Worm (Caenorhabditis elegans) whole organism, late embryonic: ENCODE results near the gene tsp-14.

Source experiments
- C38D4.7 ChIP-seq: fragments of 200-800 bp; sonication (Bioruptor generic); optimal IDR thresholded peaks from 2 replicates; lab custom pipeline; 2018; ENCODE audit warnings: mild to moderate bottlenecking, missing genetic modification characterization, moderate library complexity, missing compliant biosample characterization
- K02D7.2 ChIP-seq: sonication (generic microtip); optimal IDR thresholded peaks from 2 replicates; lab custom pipeline; 2017; ENCODE audit warnings: mild to moderate bottlenecking, missing genetic modification characterization, missing compliant biosample characterization
- T23F11.4 ChIP-seq: fragments of 200-800 bp; sonication (Bioruptor generic); optimal IDR thresholded peaks from 2 replicates; lab custom pipeline; 2018; ENCODE audit warnings: mild to moderate bottlenecking, missing genetic modification characterization, missing compliant biosample characterization
- ahr-1 ChIP-seq: sonication (generic microtip); optimal IDR thresholded peaks from 2 replicates; lab custom pipeline; 2016; ENCODE audit warnings: missing genetic modification characterization, missing compliant biosample characterization
- ceh-14 ChIP-seq: sonication (generic microtip); optimal IDR thresholded peaks from 2 replicates; lab custom pipeline; 2016; ENCODE audit warnings: missing genotype, missing genetic modification characterization, missing compliant biosample characterization
- ceh-18 ChIP-seq: sonication (generic microtip); optimal IDR thresholded peaks from 2 replicates; lab custom pipeline; 2016; ENCODE audit warnings: missing genetic modification characterization, missing compliant biosample characterization
- ceh-19 ChIP-seq: fragments of 200-800 bp; sonication (Bioruptor generic); optimal IDR thresholded peaks from 2 replicates; lab custom pipeline; 2018; ENCODE audit warnings: mild to moderate bottlenecking, missing genetic modification characterization, missing compliant biosample characterization
- ceh-2 ChIP-seq: sonication (generic microtip); optimal IDR thresholded peaks from 2 replicates; lab custom pipeline; 2016; ENCODE audit warnings: missing genotype, missing genetic modification characterization, missing compliant biosample characterization
- ceh-22 ChIP-seq: sonication (generic microtip); optimal IDR thresholded peaks from 2 replicates; lab custom pipeline; 2017; ENCODE audit warnings: missing biosample characterization, missing genetic modification characterization
- ceh-24 ChIP-seq: sonication (generic microtip); optimal IDR thresholded peaks from 2 replicates; lab custom pipeline; 2016; ENCODE audit warnings: mild to moderate bottlenecking, missing genetic modification characterization, missing compliant biosample characterization
- ceh-31 ChIP-seq: sonication (generic microtip); optimal IDR thresholded peaks from 2 replicates; lab custom pipeline; 2016; ENCODE audit warnings: missing genetic modification characterization, missing compliant biosample characterization
- ceh-34 ChIP-seq: sonication (generic microtip); optimal IDR thresholded peaks from 2 replicates; lab custom pipeline; 2016; ENCODE audit warnings: mild to moderate bottlenecking, missing genetic modification characterization, missing compliant biosample characterization
- ceh-48 ChIP-seq: sonication (generic microtip); optimal IDR thresholded peaks from 2 replicates; lab custom pipeline; 2016; ENCODE audit warnings: missing genetic modification characterization, inconsistent platforms, missing compliant biosample characterization
- che-1 ChIP-seq: sonication (generic microtip); optimal IDR thresholded peaks from 2 replicates; lab custom pipeline; 2016; ENCODE audit warnings: mild to moderate bottlenecking, missing genetic modification characterization, missing compliant biosample characterization
- dmd-4 ChIP-seq: sonication (generic microtip); optimal IDR thresholded peaks from 2 replicates; lab custom pipeline; 2016; ENCODE audit warnings: borderline replicate concordance, missing genetic modification characterization, missing compliant biosample characterization
- dve-1 ChIP-seq: sonication (generic microtip); optimal IDR thresholded peaks from 2 replicates; lab custom pipeline; 2017; ENCODE audit warnings: antibody characterized with exemption, mild to moderate bottlenecking, missing genetic modification characterization, missing compliant biosample characterization
- elt-2 ChIP-seq: sonication (generic microtip); optimal IDR thresholded peaks from 2 replicates; lab custom pipeline; 2016; ENCODE audit warnings: missing genetic modification reagents, missing genetic modification characterization, missing compliant biosample characterization
- ets-4 ChIP-seq: sonication (generic microtip); optimal IDR thresholded peaks from 2 replicates; lab custom pipeline; 2016; ENCODE audit warnings: missing genetic modification characterization, missing compliant biosample characterization
- eyg-1 ChIP-seq: sonication (generic microtip); optimal IDR thresholded peaks from 2 replicates; lab custom pipeline; 2016; ENCODE audit warnings: missing genotype, missing genetic modification characterization, missing compliant biosample characterization
- fax-1 ChIP-seq: sonication (generic microtip); optimal IDR thresholded peaks from 2 replicates; lab custom pipeline; 2016; ENCODE audit warnings: missing genotype, missing genetic modification characterization, missing compliant biosample characterization
- fkh-10 ChIP-seq: fragments of 150-350 bp; optimal IDR thresholded peaks from 2 replicates; lab custom pipeline; 2014; ENCODE audit warnings: missing biosample characterization, missing genetic modification reagents, missing genetic modification characterization
- fkh-6 ChIP-seq: sonication (generic microtip); optimal IDR thresholded peaks from 2 replicates; lab custom pipeline; 2016; ENCODE audit warnings: missing genetic modification characterization, missing compliant biosample characterization
- hlh-13 ChIP-seq: fragments of 200-800 bp; sonication (Bioruptor generic); optimal IDR thresholded peaks from 2 replicates; lab custom pipeline; 2018; ENCODE audit warnings: mild to moderate bottlenecking, missing genetic modification characterization, missing compliant biosample characterization
- hlh-15 ChIP-seq: sonication (generic microtip); optimal IDR thresholded peaks from 2 replicates; lab custom pipeline; 2016; ENCODE audit warnings: missing genetic modification characterization, missing compliant biosample characterization
- hlh-6 ChIP-seq: sonication (generic microtip); optimal IDR thresholded peaks from 2 replicates; lab custom pipeline; 2016; ENCODE audit warnings: missing genotype, missing genetic modification characterization, missing compliant biosample characterization
- hlh-8 ChIP-seq: sonication (generic microtip); optimal IDR thresholded peaks from 2 replicates; lab custom pipeline; 2016; ENCODE audit warnings: missing genotype, missing genetic modification characterization, missing compliant biosample characterization
- lim-6 ChIP-seq: sonication (generic microtip); optimal IDR thresholded peaks from 2 replicates; lab custom pipeline; 2016; ENCODE audit warnings: missing genetic modification characterization, missing compliant biosample characterization
- lin-11 ChIP-seq: fragments of 200-800 bp; sonication (Bioruptor generic); optimal IDR thresholded peaks from 2 replicates; lab custom pipeline; 2018; ENCODE audit warnings: mild to moderate bottlenecking, missing genetic modification characterization, missing compliant biosample characterization
- nhr-232 ChIP-seq: sonication (generic microtip); optimal IDR thresholded peaks from 2 replicates; lab custom pipeline; 2016; ENCODE audit warnings: missing genetic modification characterization, missing compliant biosample characterization
- npax-4 ChIP-seq: sonication (generic microtip); optimal IDR thresholded peaks from 2 replicates; lab custom pipeline; 2016; ENCODE audit warnings: missing genetic modification characterization, missing compliant biosample characterization
- pag-3 ChIP-seq: sonication (generic microtip); optimal IDR thresholded peaks from 2 replicates; lab custom pipeline; 2016; ENCODE audit warnings: missing compliant biosample characterization, missing genetic modification characterization, borderline replicate concordance
- pat-9 ChIP-seq: fragments of 200-800 bp; sonication (Bioruptor generic); optimal IDR thresholded peaks from 2 replicates; lab custom pipeline; 2018; ENCODE audit warnings: mild to moderate bottlenecking, missing genetic modification characterization, moderate library complexity, missing compliant biosample characterization
- pax-1 ChIP-seq: fragments of 150-350 bp; optimal IDR thresholded peaks from 2 replicates; lab custom pipeline; 2014; ENCODE audit warnings: missing biosample characterization, missing genetic modification characterization
- pha-2 ChIP-seq: sonication (generic microtip); optimal IDR thresholded peaks from 2 replicates; lab custom pipeline; 2017; ENCODE audit warnings: mild to moderate bottlenecking, missing genetic modification characterization, missing compliant biosample characterization
- pha-4 ChIP-seq: fragments of 150-350 bp; optimal IDR thresholded peaks from 2 replicates; lab custom pipeline; 2018; ENCODE audit warnings: missing biosample characterization, missing genetic modification reagents, missing genetic modification characterization
- pqm-1 ChIP-seq: sonication (generic microtip); optimal IDR thresholded peaks from 2 replicates; lab custom pipeline; 2016; ENCODE audit warnings: missing genetic modification characterization, missing compliant biosample characterization
- pros-1 ChIP-seq: fragments of 150-350 bp; optimal IDR thresholded peaks from 2 replicates; lab custom pipeline; 2014; ENCODE audit warnings: missing biosample characterization, missing genetic modification reagents, missing genetic modification characterization
- ref-2 ChIP-seq: sonication (generic microtip); optimal IDR thresholded peaks from 2 replicates; lab custom pipeline; 2016; ENCODE audit warnings: missing genetic modification characterization, missing compliant biosample characterization
- rnt-1 ChIP-seq: sonication (generic microtip); optimal IDR thresholded peaks from 2 replicates; lab custom pipeline; 2016; ENCODE audit warnings: missing genetic modification characterization, missing compliant biosample characterization
- sdc-2 ChIP-seq: sonication (generic microtip); optimal IDR thresholded peaks from 2 replicates; lab custom pipeline; 2016; ENCODE audit warnings: missing genotype, missing genetic modification characterization, missing compliant biosample characterization
- sox-2 ChIP-seq: fragments of 200-800 bp; sonication (Bioruptor generic); IDR thresholded peaks from 2 replicates; pipeline ENCODE4 v1.3.6; 2022; ENCODE audit warnings: missing genetic modification reagents, missing genetic modification characterization, missing compliant biosample characterization
- syd-9 ChIP-seq: sonication (generic microtip); optimal IDR thresholded peaks from 2 replicates; lab custom pipeline; 2016; ENCODE audit warnings: mild to moderate bottlenecking, missing genetic modification characterization, moderate library complexity, missing compliant biosample characterization
- tbx-2 ChIP-seq: sonication (generic microtip); optimal IDR thresholded peaks from 2 replicates; lab custom pipeline; 2016; ENCODE audit warnings: missing genetic modification characterization, missing compliant biosample characterization
- tbx-7 ChIP-seq: sonication (generic microtip); optimal IDR thresholded peaks from 2 replicates; lab custom pipeline; 2016; ENCODE audit warnings: missing genotype, missing genetic modification characterization, missing compliant biosample characterization
- ttx-3 ChIP-seq: sonication (generic microtip); optimal IDR thresholded peaks from 2 replicates; lab custom pipeline; 2016; ENCODE audit warnings: missing genetic modification reagents, missing genetic modification characterization, missing compliant biosample characterization
- unc-3 ChIP-seq, 2 experiments: fragments of 200-800 bp in 1 of 2; sonication (Bioruptor generic) in 1 of 2; sonication (generic microtip) in 1 of 2; conservative IDR thresholded peaks in 1 of 2; optimal IDR thresholded peaks in 1 of 2; 2 replicates each; pipeline versions ENCODE4 v1.3.6 to Lab custom; 2016 to 2022; ENCODE audit warnings: missing compliant biosample characterization in 2 of 2, missing genetic modification characterization in 2 of 2, missing genetic modification reagents in 1 of 2
- unc-42 ChIP-seq: sonication (generic microtip); optimal IDR thresholded peaks from 2 replicates; lab custom pipeline; 2016; ENCODE audit warnings: missing genotype, missing genetic modification characterization, missing compliant biosample characterization
- unc-55 ChIP-seq: sonication (generic microtip); optimal IDR thresholded peaks from 2 replicates; lab custom pipeline; 2017; ENCODE audit warnings: missing biosample characterization, missing genetic modification reagents, missing genetic modification characterization
- unc-86 ChIP-seq: sonication (generic microtip); optimal IDR thresholded peaks from 2 replicates; lab custom pipeline; 2016; ENCODE audit warnings: missing genetic modification characterization, missing compliant biosample characterization
- zip-5 ChIP-seq: sonication (generic microtip); optimal IDR thresholded peaks from 2 replicates; lab custom pipeline; 2016; ENCODE audit warnings: missing genetic modification characterization, missing compliant biosample characterization
- ztf-16 ChIP-seq: sonication (generic microtip); optimal IDR thresholded peaks from 2 replicates; lab custom pipeline; 2017; ENCODE audit warnings: missing genetic modification characterization, missing compliant biosample characterization

The tsp-14 gene

ce11 chrX:4890159-4890558 is 13.4 kb upstream of the tsp-14 start, which contains the start of gene T07F12.2:
Gene T07F12.2 (plus strand): TSS chrX:4890245.
- TF ChIP-seq unc-86 (tag; lab: Kevin White, UChicago) = no peak
- no peak for TF ChIP-seq fkh-6 (tag; lab: Kevin White, UChicago)
- no peak for TF ChIP-seq hlh-6 (tag; lab: Kevin White, UChicago)
- no peak for TF ChIP-seq ceh-34
- peak; percentile 42 for TF ChIP-seq ceh-14
- TF ChIP-seq lin-11 (tag; lab: Kevin White, UChicago) = no peak
- no peak for TF ChIP-seq ceh-24 (tag; lab: Kevin White, UChicago)
- peak; percentile 6 for TF ChIP-seq ceh-31 (tag; lab: Kevin White, UChicago)
- no peak for TF ChIP-seq ceh-18 (tag; lab: Kevin White, UChicago)
- TF ChIP-seq pha-4 = no peak
- TF ChIP-seq sox-2 (GFP tag; lab: Robert Waterston, UW) = no peak
- TF ChIP-seq hlh-8 (tag; lab: Kevin White, UChicago) = no peak
- no peak for TF ChIP-seq eyg-1 (tag; lab: Kevin White, UChicago)
- TF ChIP-seq dmd-4 (tag; lab: Kevin White, UChicago) = no peak
- TF ChIP-seq unc-55 (GFP tag; lab: Kevin White, UChicago) = no peak
- no peak for TF ChIP-seq hlh-15 (tag; lab: Kevin White, UChicago)
- TF ChIP-seq ahr-1 (tag; lab: Kevin White, UChicago) = no peak
- TF ChIP-seq elt-2 (tag; lab: Kevin White, UChicago) = no peak
- TF ChIP-seq che-1 = no peak
- peak; percentile 87 for TF ChIP-seq sdc-2 (tag; lab: Kevin White, UChicago)
- no peak for TF ChIP-seq K02D7.2 (tag; lab: Kevin White, UChicago)
- no peak for TF ChIP-seq T23F11.4 (GFP tag; lab: Kevin White, UChicago)
- TF ChIP-seq npax-4 (tag; lab: Kevin White, UChicago) = no peak
- TF ChIP-seq ets-4 (tag; lab: Kevin White, UChicago) = no peak
- no peak for TF ChIP-seq fkh-10
- peak; percentile 33 for TF ChIP-seq ceh-48 (tag; lab: Kevin White, UChicago)
- no peak for TF ChIP-seq ceh-2 (tag; lab: Kevin White, UChicago)
- no peak for TF ChIP-seq ceh-19 (GFP tag; lab: Kevin White, UChicago)
- TF ChIP-seq syd-9 (tag; lab: Kevin White, UChicago) = no peak
- no peak for TF ChIP-seq ztf-16
- peak; percentile 35 for TF ChIP-seq rnt-1 (tag; lab: Kevin White, UChicago)
- no peak for TF ChIP-seq unc-3 (GFP tag; conservative IDR thresholded peaks at IDR 0.05; lab: Robert Waterston, UW)
- peak; percentile 28 for TF ChIP-seq unc-3 (tag; optimal IDR thresholded peaks at IDR 0.05; lab: Kevin White, UChicago)
- no peak for TF ChIP-seq pqm-1 (tag; lab: Kevin White, UChicago)
- TF ChIP-seq tbx-7 (tag; lab: Kevin White, UChicago) = no peak
- no peak for TF ChIP-seq ttx-3
- no peak for TF ChIP-seq C38D4.7 (GFP tag; lab: Kevin White, UChicago)
- no peak for TF ChIP-seq ceh-22 (tag; lab: Kevin White, UChicago)
- no peak for TF ChIP-seq lim-6 (tag; lab: Kevin White, UChicago)
- no peak for TF ChIP-seq dve-1
- no peak for TF ChIP-seq pha-2 (tag; lab: Kevin White, UChicago)
- no peak for TF ChIP-seq pros-1 (tag; lab: Kevin White, UChicago)
- no peak for TF ChIP-seq pag-3 (tag; lab: Kevin White, UChicago)
- TF ChIP-seq tbx-2 = no peak
- TF ChIP-seq zip-5 (tag; lab: Kevin White, UChicago) = no peak
- peak; percentile 92 for TF ChIP-seq unc-42 (tag; lab: Kevin White, UChicago)
- TF ChIP-seq pax-1 = no peak
- no peak for TF ChIP-seq nhr-232 (tag; lab: Kevin White, UChicago)
- no peak for TF ChIP-seq hlh-13 (GFP tag; lab: Kevin White, UChicago)
- TF ChIP-seq ref-2 (tag; lab: Kevin White, UChicago) = no peak
- no peak for TF ChIP-seq fax-1
- TF ChIP-seq pat-9 (tag; lab: Kevin White, UChicago) = no peak
